Fruit fly (Drosophila melanogaster): ENCODE data around the gene Pmm2.

DNA sequence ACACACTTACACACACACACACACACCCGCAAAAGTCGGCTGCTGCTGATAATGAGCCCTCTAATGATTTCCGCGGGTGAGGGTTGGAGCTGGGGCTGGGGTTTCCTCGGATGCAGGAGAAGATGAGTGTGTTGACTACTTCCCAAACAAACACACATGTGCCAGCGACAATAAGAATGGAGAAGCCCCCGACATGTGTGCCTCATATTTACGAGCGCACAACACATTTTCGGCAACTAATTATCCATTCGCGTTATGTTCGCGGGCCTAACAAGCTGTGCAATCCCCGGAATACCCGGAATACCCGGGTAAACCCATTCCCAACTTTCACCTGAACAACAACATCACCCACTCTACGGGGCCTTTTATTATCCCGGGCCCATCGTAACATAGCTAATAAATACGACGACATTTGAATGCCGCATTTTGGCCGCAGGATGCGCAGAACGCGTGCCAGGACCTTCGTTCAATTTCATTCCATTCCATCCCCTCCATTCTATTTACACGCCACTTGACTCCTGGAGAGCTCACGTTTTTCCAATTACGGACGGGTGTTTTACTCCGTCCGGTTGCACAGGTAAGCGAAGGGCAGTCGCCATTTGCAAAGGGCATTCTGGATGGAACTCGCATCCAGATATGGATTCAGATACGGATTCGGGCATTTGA, 31.8 kb downstream of the Pmm2 start:
- no peak for TF ChIP-seq h (optimal IDR thresholded peaks at IDR 0.05)
- TF ChIP-seq psq (optimal IDR thresholded peaks at IDR 0.05): no peak
- no peak for TF ChIP-seq Myc (optimal IDR thresholded peaks at IDR 0.05)
